Fruit fly (Drosophila melanogaster): ENCODE measurements around the gene Cbp80.

The Cbp80 gene

dm6 chrX:4635856-4636486, 13.8 kb upstream of the Cbp80 start, which contains the start of the genes Alms1a and pon (continued):
- no peak for TF ChIP-seq CG3163 (GFP tag; optimal IDR thresholded peaks at IDR 0.05)
- no peak for TF ChIP-seq Lhr (GFP tag; optimal IDR thresholded peaks at IDR 0.05)
- TF ChIP-seq esg (GFP tag; conservative IDR thresholded peaks at IDR 0.05), result no peak
- no peak for TF ChIP-seq onecut (GFP tag; IDR thresholded peaks at IDR 0.05)
- TF ChIP-seq CG31441 (GFP tag; IDR thresholded peaks at IDR 0.05), result no peak
- no peak for TF ChIP-seq B-H1 (GFP tag; IDR thresholded peaks at IDR 0.05)
- no peak for TF ChIP-seq zen (tag; optimal IDR thresholded peaks at IDR 0.05)
- TF ChIP-seq D19B (GFP tag; optimal IDR thresholded peaks at IDR 0.05), result no peak
- TF ChIP-seq stwl (tag; optimal IDR thresholded peaks at IDR 0.05), result peak; percentile 60
- TF ChIP-seq pzg (GFP tag; optimal IDR thresholded peaks at IDR 0.05), result peak; percentile 15
- TF ChIP-seq vnd (GFP tag; IDR thresholded peaks at IDR 0.05; ENCODE audit: partially characterized antibody), result peak; percentile 88
- no peak for TF ChIP-seq Fer3 (tag; optimal IDR thresholded peaks at IDR 0.05)
- no peak for TF ChIP-seq CG9215 (GFP tag; IDR thresholded peaks at IDR 0.05)
- no peak for TF ChIP-seq h (optimal IDR thresholded peaks at IDR 0.05)
- no peak for TF ChIP-seq CG17328 (GFP tag; IDR thresholded peaks at IDR 0.05)
- TF ChIP-seq amos (GFP tag; IDR thresholded peaks at IDR 0.05; ENCODE audit: partially characterized antibody), result peak; percentile 77; the same call in 1 of the 2 replicates
- TF ChIP-seq Poxn (GFP tag; IDR thresholded peaks at IDR 0.05), result no peak
- no peak for TF ChIP-seq Vsx1 (GFP tag; optimal IDR thresholded peaks at IDR 0.05)
- no peak for TF ChIP-seq MESR4 (GFP tag; optimal IDR thresholded peaks at IDR 0.05)
- TF ChIP-seq bcd (GFP tag; optimal IDR thresholded peaks at IDR 0.05), result no peak
- TF ChIP-seq CG12104 (GFP tag; optimal IDR thresholded peaks at IDR 0.05), result no peak
- no peak for TF ChIP-seq vfl (GFP tag; optimal IDR thresholded peaks at IDR 0.05)
- no peak for TF ChIP-seq ATbp (GFP tag; optimal IDR thresholded peaks at IDR 0.05)
- TF ChIP-seq unpg (GFP tag; optimal IDR thresholded peaks at IDR 0.05), result no peak
- no peak for TF ChIP-seq gce (GFP tag; IDR thresholded peaks at IDR 0.05)
- TF ChIP-seq ranshi (GFP tag; IDR thresholded peaks at IDR 0.05), result no peak
- TF ChIP-seq tll (GFP tag; optimal IDR thresholded peaks at IDR 0.05), result no peak
- no peak for TF ChIP-seq Aef1 (GFP tag; IDR thresholded peaks at IDR 0.05)
- TF ChIP-seq CG4820 (GFP tag; optimal IDR thresholded peaks at IDR 0.05), result no peak
- no peak for TF ChIP-seq fu2 (GFP tag; optimal IDR thresholded peaks at IDR 0.05)
- no peak for TF ChIP-seq CG30403 (GFP tag; optimal IDR thresholded peaks at IDR 0.05)
- TF ChIP-seq Rx (GFP tag; IDR thresholded peaks at IDR 0.05), result no peak
- no peak for TF ChIP-seq pfk (GFP tag; optimal IDR thresholded peaks at IDR 0.05)
- no peak for TF ChIP-seq B-H2 (GFP tag; optimal IDR thresholded peaks at IDR 0.05)
- no peak for TF ChIP-seq CG6254 (GFP tag; optimal IDR thresholded peaks at IDR 0.05)
- TF ChIP-seq CG14050 (GFP tag; IDR thresholded peaks at IDR 0.05), result no peak
- TF ChIP-seq CG3995 (GFP tag; optimal IDR thresholded peaks at IDR 0.05), result no peak
- TF ChIP-seq dm (GFP tag; optimal IDR thresholded peaks at IDR 0.05), result no peak
- no peak for TF ChIP-seq ERR (GFP tag; optimal IDR thresholded peaks at IDR 0.05)
- no peak for TF ChIP-seq crc (GFP tag; optimal IDR thresholded peaks at IDR 0.05)
- no peak for TF ChIP-seq her (GFP tag; optimal IDR thresholded peaks at IDR 0.05)
- TF ChIP-seq ftz-f1 (GFP tag; optimal IDR thresholded peaks at IDR 0.05), result no peak
- no peak for TF ChIP-seq slou (GFP tag; optimal IDR thresholded peaks at IDR 0.05)
- TF ChIP-seq emc (GFP tag; optimal IDR thresholded peaks at IDR 0.05), result no peak
- TF ChIP-seq klu (GFP tag; IDR thresholded peaks at IDR 0.05), result no peak
- TF ChIP-seq pho (GFP tag; optimal IDR thresholded peaks at IDR 0.05), result no peak
- no peak for TF ChIP-seq Oaz (GFP tag; IDR thresholded peaks at IDR 0.05)
- no peak for TF ChIP-seq CG14441 (GFP tag; IDR thresholded peaks at IDR 0.05)
- TF ChIP-seq fd3F (GFP tag; optimal IDR thresholded peaks at IDR 0.05), result no peak
- no peak for TF ChIP-seq CG31224 (GFP tag; IDR thresholded peaks at IDR 0.05)
- TF ChIP-seq CG16863 (GFP tag; optimal IDR thresholded peaks at IDR 0.05), result no peak
- peak; percentile 95 for TF ChIP-seq CG34224 (GFP tag; IDR thresholded peaks at IDR 0.05; ENCODE audit: partially characterized antibody)
